Fruit fly (Drosophila melanogaster) whole organism, embryonic: ENCODE data around the gene mia.

Source experiments
- Adf1 ChIP-seq: fragments of 200-800 bp; sonication (Bioruptor generic); IDR thresholded peaks from 2 replicates; pipeline ENCODE4 v1.3.6; 2022; ENCODE audit warnings: missing biosample characterization, missing genetic modification characterization
- CG10366 ChIP-seq: fragments of 200-800 bp; sonication (Bioruptor generic); IDR thresholded peaks from 2 replicates; pipeline ENCODE4 v1.3.6; 2022; ENCODE audit warnings: missing biosample characterization, missing genetic modification characterization
- CG10959 ChIP-seq: fragments of 200-800 bp; sonication (Bioruptor generic); IDR thresholded peaks from 2 replicates; pipeline ENCODE4 v1.3.6; 2022; ENCODE audit warnings: missing biosample characterization, missing genetic modification characterization
- CG11723 ChIP-seq: fragments of 200-800 bp; sonication (Bioruptor generic); optimal IDR thresholded peaks from 2 replicates; lab custom pipeline; 2017; ENCODE audit warnings: missing biosample characterization, mild to moderate bottlenecking, missing genetic modification characterization
- CG15514 ChIP-seq: fragments of 200-800 bp; sonication (Bioruptor generic); optimal IDR thresholded peaks from 3 replicates; lab custom pipeline; 2017; ENCODE audit warnings: missing biosample characterization, missing genetic modification characterization, mild to moderate bottlenecking, moderate library complexity, missing genetic modification reagents
- CG16779 ChIP-seq: fragments of 200-800 bp; sonication (Bioruptor generic); IDR thresholded peaks from 2 replicates; pipeline ENCODE4 v1.3.6; 2022; ENCODE audit warnings: missing biosample characterization, missing genetic modification characterization
- CG17612 ChIP-seq: fragments of 200-800 bp; sonication (Bioruptor generic); IDR thresholded peaks from 2 replicates; pipeline ENCODE4 v1.3.6; 2022; ENCODE audit warnings: missing biosample characterization, missing genetic modification characterization
- CG18599 ChIP-seq: fragments of 200-800 bp; sonication (Bioruptor generic); optimal IDR thresholded peaks from 3 replicates; lab custom pipeline; 2017; ENCODE audit warnings: missing biosample characterization, missing genetic modification characterization, mild to moderate bottlenecking, moderate library complexity, missing genetic modification reagents
- CG3065 ChIP-seq: fragments of 200-800 bp; sonication (Bioruptor generic); optimal IDR thresholded peaks from 2 replicates; lab custom pipeline; 2016; ENCODE audit warnings: missing biosample characterization, missing genetic modification characterization
- CG34376 ChIP-seq: fragments of 200-800 bp; sonication (Bioruptor generic); optimal IDR thresholded peaks from 2 replicates; lab custom pipeline; 2018; ENCODE audit warnings: missing biosample characterization, mild to moderate bottlenecking, missing genetic modification characterization
- CG34422 ChIP-seq: fragments of 200-800 bp; sonication (Bioruptor generic); IDR thresholded peaks from 3 replicates; pipeline ENCODE4 v1.3.6; 2022; ENCODE audit warnings: missing biosample characterization, missing genetic modification characterization
- CG4360 ChIP-seq: fragments of 200-800 bp; sonication (Bioruptor generic); IDR thresholded peaks from 2 replicates; pipeline ENCODE4 v1.3.6; 2022; ENCODE audit warnings: missing biosample characterization, missing genetic modification characterization
- CG7372 ChIP-seq: fragments of 200-800 bp; sonication (Bioruptor generic); IDR thresholded peaks from 2 replicates; pipeline ENCODE4 v1.3.6; 2022; ENCODE audit warnings: missing biosample characterization, missing genetic modification characterization
- CG9817 ChIP-seq: fragments of 200-800 bp; sonication (Bioruptor generic); optimal IDR thresholded peaks from 2 replicates; lab custom pipeline; 2018; ENCODE audit warnings: missing biosample characterization, mild to moderate bottlenecking, missing genetic modification characterization, moderate library complexity
- D19A ChIP-seq: fragments of 200-800 bp; optimal IDR thresholded peaks from 3 replicates; lab custom pipeline; 2019; ENCODE audit warnings: missing biosample characterization, mild to moderate bottlenecking, missing genetic modification characterization, moderate library complexity
- Dll ChIP-seq: fragments of 200-800 bp; sonication (Bioruptor generic); IDR thresholded peaks from 4 replicates; pipeline ENCODE4 v1.3.6; 2022; ENCODE audit warnings: missing biosample characterization, missing genetic modification characterization; ENCODE audit not compliant: partially characterized antibody
- Ets65A ChIP-seq: fragments of 200-800 bp; sonication (Bioruptor generic); peaks from one replicate; lab custom pipeline; 2016; ENCODE audit warnings: missing biosample characterization, missing genetic modification characterization
- Fer1 ChIP-seq: fragments of 200-800 bp; sonication (Bioruptor generic); optimal IDR thresholded peaks from 2 replicates; lab custom pipeline; 2017; ENCODE audit warnings: missing biosample characterization, mild to moderate bottlenecking, missing genetic modification characterization
- Hand ChIP-seq: fragments of 200-800 bp; sonication (Bioruptor generic); optimal IDR thresholded peaks from 2 replicates; lab custom pipeline; 2017; ENCODE audit warnings: mild to moderate bottlenecking, missing biosample characterization, missing genetic modification reagents, missing genetic modification characterization
- Neu2 ChIP-seq: fragments of 200-800 bp; sonication (Bioruptor generic); optimal IDR thresholded peaks from 3 replicates; lab custom pipeline; 2016; ENCODE audit warnings: missing biosample characterization, missing genetic modification characterization, borderline replicate concordance
- Poxn ChIP-seq: fragments of 200-800 bp; sonication (Bioruptor generic); IDR thresholded peaks from 2 replicates; pipeline ENCODE4 v1.3.6; 2022; ENCODE audit warnings: missing biosample characterization, missing genetic modification characterization
- Scr ChIP-seq: fragments of 200-800 bp; sonication (Bioruptor generic); IDR thresholded peaks from 2 replicates; pipeline ENCODE4 v1.3.6; 2022; ENCODE audit warnings: missing biosample characterization, missing genetic modification characterization; ENCODE audit not compliant: partially characterized antibody
- Usf ChIP-seq: fragments of 200-800 bp; sonication (Bioruptor generic); optimal IDR thresholded peaks from 2 replicates; lab custom pipeline; 2017; ENCODE audit warnings: missing genotype, missing biosample characterization, missing genetic modification characterization
- bbx ChIP-seq: fragments of 200-800 bp; sonication (Bioruptor generic); IDR thresholded peaks from 2 replicates; pipeline ENCODE4 v1.3.6; 2022; ENCODE audit warnings: missing biosample characterization, missing genetic modification characterization; ENCODE audit not compliant: partially characterized antibody
- chinmo ChIP-seq: fragments of 200-800 bp; sonication (Bioruptor generic); IDR thresholded peaks from 4 replicates; pipeline ENCODE4 v1.3.6; 2022; ENCODE audit warnings: missing biosample characterization, missing genetic modification characterization; ENCODE audit not compliant: partially characterized antibody
- chm ChIP-seq: fragments of 200-800 bp; sonication (Bioruptor generic); IDR thresholded peaks from 2 replicates; pipeline ENCODE4 v1.3.6; 2022; ENCODE audit warnings: missing biosample characterization, missing genetic modification characterization
- crol ChIP-seq: fragments of 200-800 bp; sonication (Bioruptor generic); IDR thresholded peaks from 2 replicates; pipeline ENCODE4 v1.3.6; 2022; ENCODE audit warnings: missing biosample characterization, missing genetic modification characterization
- ftz-f1 ChIP-seq: fragments of 200-800 bp; sonication (Bioruptor generic); optimal IDR thresholded peaks from 2 replicates; lab custom pipeline; 2016; ENCODE audit warnings: missing biosample characterization, missing genetic modification characterization
- gcm ChIP-seq: fragments of 200-800 bp; sonication (Bioruptor generic); optimal IDR thresholded peaks from 2 replicates; lab custom pipeline; 2019; ENCODE audit warnings: missing biosample characterization, mild to moderate bottlenecking, missing genetic modification characterization, moderate library complexity
- gt ChIP-seq: fragments of 200-800 bp; sonication (Bioruptor generic); IDR thresholded peaks from 2 replicates; pipeline ENCODE4 v1.3.6; 2022; ENCODE audit warnings: missing biosample characterization, missing genetic modification characterization
- hb ChIP-seq: fragments of 200-800 bp; sonication (Bioruptor generic); IDR thresholded peaks from 3 replicates; pipeline ENCODE4 v1.3.6; 2022; ENCODE audit warnings: missing biosample characterization, missing genetic modification characterization; ENCODE audit not compliant: partially characterized antibody
- sens ChIP-seq: fragments of 200-800 bp; sonication (Bioruptor generic); peaks from one replicate; lab custom pipeline; 2016; ENCODE audit warnings: missing biosample characterization, missing genetic modification characterization
- so ChIP-seq: fragments of 200-800 bp; sonication (Bioruptor generic); IDR thresholded peaks from 3 replicates; pipeline ENCODE4 v1.3.6; 2022; ENCODE audit warnings: missing biosample characterization, missing genetic modification characterization
- unc-4 ChIP-seq: fragments of 200-800 bp; sonication (Bioruptor generic); IDR thresholded peaks from 2 replicates; pipeline ENCODE4 v1.3.6; 2022; ENCODE audit warnings: missing biosample characterization, missing genetic modification characterization; ENCODE audit not compliant: partially characterized antibody
- z ChIP-seq: fragments of 200-800 bp; sonication (Bioruptor generic); IDR thresholded peaks from 3 replicates; pipeline ENCODE4 v1.3.6; 2022; ENCODE audit warnings: missing biosample characterization, missing genetic modification characterization
- zen ChIP-seq: fragments of 200-800 bp; sonication (Bioruptor generic); optimal IDR thresholded peaks from 3 replicates; lab custom pipeline; 2018; ENCODE audit warnings: missing biosample characterization, mild to moderate bottlenecking, missing genetic modification characterization, moderate library complexity

mia gene

dm6 chr3R:5523070-5523637 lies 27.8 kb downstream of the mia start, which contains the start of the genes CG43845 and Nmdar1 (continued):
- TF ChIP-seq CG15514 (GFP tag; lab: Kevin White, UChicago) (peak; percentile 19), zen (tag; lab: Kevin White, UChicago) (no peak), CG34422 (GFP tag; lab: Robert Waterston, UW) (peak; percentile 47; the same call in 1 of the 3 replicates), bbx (GFP tag; lab: Robert Waterston, UW) (peak; percentile 12; the same call in 1 of the 2 replicates), CG18599 (peak; percentile 1), unc-4 (GFP tag; lab: Robert Waterston, UW) (peak; percentile 51), z (GFP tag; lab: Robert Waterston, UW) (no peak), Scr (GFP tag; lab: Robert Waterston, UW) (0 out of 2 replicates have a peak, but pooled peaks have one; percentile 8), sens (GFP tag; lab: Kevin White, UChicago) (peak; percentile 74), CG16779 (0 out of 2 replicates have a peak, but pooled peaks have one; percentile 33), chm (peak; percentile 39; the same call in 1 of the 2 replicates), Usf (GFP tag; lab: Kevin White, UChicago) (no peak), Fer1 (GFP tag; lab: Kevin White, UChicago) (peak; percentile 39), ftz-f1 (no peak), Dll (peak; percentile 61; the same call in 3 of the 4 replicates), Adf1 (GFP tag; lab: Robert Waterston, UW) (peak; percentile 98), CG34376 (peak; percentile 25), Hand (GFP tag; lab: Kevin White, UChicago) (no peak), so (GFP tag; lab: Robert Waterston, UW) (peak; percentile 21; the same call in 1 of the 3 replicates), CG10959 (GFP tag; lab: Robert Waterston, UW) (0 out of 2 replicates have a peak, but pooled peaks have one; percentile 26)
- TF ChIP-seq, all 482 proteins: peak for 39

- TF ChIP-seq CG9817 (tag; lab: Kevin White, UChicago) (no peak), D19A (peak; percentile 77), sens (GFP tag; lab: Kevin White, UChicago) (peak; percentile 61), Poxn (GFP tag; lab: Robert Waterston, UW) (no peak)
Measured at dm6 chr3R:5520566-5520965, 30.4 kb downstream of the mia start.

- peak; percentile 21; the same call in 1 of the 2 replicates for TF ChIP-seq crol (GFP tag; lab: Robert Waterston, UW)
- peak; percentile 27 for TF ChIP-seq Ets65A (GFP tag; lab: Kevin White, UChicago)
- TF ChIP-seq CG4360 (GFP tag; lab: Robert Waterston, UW) = no peak
- TF ChIP-seq CG17612 (GFP tag; lab: Robert Waterston, UW) = no peak
- TF ChIP-seq CG7372 = 0 out of 2 replicates have a peak, but pooled peaks have one; percentile 12
- 0 out of 3 replicates have a peak, but pooled peaks have one; percentile 16 for TF ChIP-seq hb (GFP tag; lab: Robert Waterston, UW)
- no peak for TF ChIP-seq Neu2 (GFP tag; lab: Kevin White, UChicago)
- no peak for TF ChIP-seq gcm (GFP tag; lab: Kevin White, UChicago)
- 0 out of 4 replicates have a peak, but pooled peaks have one; percentile 58 for TF ChIP-seq chinmo (GFP tag; lab: Robert Waterston, UW)
- TF ChIP-seq CG11723 (GFP tag; lab: Kevin White, UChicago) = no peak
- 0 out of 2 replicates have a peak, but pooled peaks have one; percentile 7 for TF ChIP-seq gt (GFP tag; lab: Robert Waterston, UW)
- TF ChIP-seq CG10366 (GFP tag; lab: Robert Waterston, UW) = no peak
- TF ChIP-seq CG3065 = no peak
Measured at dm6 chr3R:5519789-5520188, 31.2 kb downstream of the mia start.
